Fruit fly (Drosophila melanogaster): ENCODE data around the gene CG32263.

Gene CG32263

DNA sequence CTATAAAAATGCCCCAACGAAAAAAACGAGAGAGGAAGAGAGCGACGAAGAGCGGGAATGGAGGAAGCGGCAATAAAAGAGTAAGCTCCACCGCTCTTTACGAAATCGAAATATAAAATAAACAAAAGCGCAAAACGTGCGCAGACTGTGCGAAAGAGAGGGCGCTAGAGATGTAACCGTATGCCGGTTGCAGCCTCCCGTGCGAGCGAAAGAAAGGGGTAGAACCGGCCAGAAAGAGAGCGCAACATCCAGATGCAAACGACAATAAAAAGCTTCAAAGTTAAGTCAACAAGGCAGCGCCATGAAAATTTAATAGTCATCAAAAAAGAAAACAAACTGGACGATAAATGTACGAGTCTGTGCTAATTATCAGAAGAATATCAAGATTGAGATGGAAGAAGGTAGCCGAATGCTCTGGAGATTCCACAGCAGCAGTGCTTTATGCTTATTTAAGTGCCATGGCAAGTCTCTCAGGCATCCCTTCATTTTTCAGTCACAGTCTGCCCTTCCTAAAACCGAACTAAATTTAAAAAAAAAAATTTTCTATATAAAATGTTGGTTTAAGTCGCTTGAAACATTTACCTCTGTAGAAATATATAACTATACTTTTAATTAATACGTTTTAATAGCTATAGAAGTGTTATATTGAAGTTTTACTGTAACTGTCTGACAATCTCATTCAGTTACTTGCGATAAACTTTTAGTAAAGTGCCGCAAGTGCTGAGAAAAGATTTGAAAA lies 45.0 kb downstream of the CG32263 start (continued):
- TF ChIP-seq dpn (GFP tag; optimal IDR thresholded peaks at IDR 0.05): peak; percentile 3 to 74
- peak; percentile 47 for TF ChIP-seq CG4328 (GFP tag; optimal IDR thresholded peaks at IDR 0.05)
- TF ChIP-seq tup (GFP tag; optimal IDR thresholded peaks at IDR 0.05): no peak
- TF ChIP-seq her (GFP tag; optimal IDR thresholded peaks at IDR 0.05): no peak
- no peak for TF ChIP-seq CG8944 (GFP tag; optimal IDR thresholded peaks at IDR 0.05)
- peak; percentile 23 for TF ChIP-seq CG10462 (GFP tag; optimal IDR thresholded peaks at IDR 0.05)
- TF ChIP-seq dysf (GFP tag; IDR thresholded peaks at IDR 0.05): peak; percentile 78
- TF ChIP-seq GATAe (GFP tag; conservative IDR thresholded peaks at IDR 0.05): no peak
- TF ChIP-seq en (GFP tag; optimal IDR thresholded peaks at IDR 0.05): peak; percentile 19
- TF ChIP-seq CG10209 (GFP tag; optimal IDR thresholded peaks at IDR 0.05): peak; percentile 75
- peak; percentile 35; the same call in 1 of the 2 replicates for TF ChIP-seq Scr (GFP tag; IDR thresholded peaks at IDR 0.05; ENCODE audit: partially characterized antibody)
- TF ChIP-seq Hey (tag; optimal IDR thresholded peaks at IDR 0.05): no peak
- peak; percentile 75 for TF ChIP-seq Ssrp (tag; optimal IDR thresholded peaks at IDR 0.05)
- TF ChIP-seq kah (GFP tag; optimal IDR thresholded peaks at IDR 0.05): no peak
- TF ChIP-seq wor (GFP tag; IDR thresholded peaks at IDR 0.05): peak; percentile 54
- TF ChIP-seq gce (GFP tag; IDR thresholded peaks at IDR 0.05): no peak
- TF ChIP-seq zfh2 (GFP tag; optimal IDR thresholded peaks at IDR 0.05): peak; percentile 38
- TF ChIP-seq gcm (GFP tag; optimal IDR thresholded peaks at IDR 0.05): peak; percentile 49
- peak; percentile 4 for TF ChIP-seq CG4854 (GFP tag; optimal IDR thresholded peaks at IDR 0.05)
- peak; percentile 65 to 87 for TF ChIP-seq bsh (GFP tag; optimal IDR thresholded peaks at IDR 0.05)
- peak; percentile 10 for TF ChIP-seq crc (GFP tag; optimal IDR thresholded peaks at IDR 0.05)
- peak; percentile 60 for TF ChIP-seq wdn (GFP tag; IDR thresholded peaks at IDR 0.05)
- no peak for TF ChIP-seq hkb (optimal IDR thresholded peaks at IDR 0.05)
- TF ChIP-seq hkb (GFP tag; IDR thresholded peaks at IDR 0.05): peak; percentile 64
- TF ChIP-seq CG14667 (GFP tag; IDR thresholded peaks at IDR 0.05): peak; percentile 74
- no peak for TF ChIP-seq ase (GFP tag; IDR thresholded peaks at IDR 0.05)
- TF ChIP-seq ind (GFP tag; optimal IDR thresholded peaks at IDR 0.05): peak; percentile 44

DNA sequence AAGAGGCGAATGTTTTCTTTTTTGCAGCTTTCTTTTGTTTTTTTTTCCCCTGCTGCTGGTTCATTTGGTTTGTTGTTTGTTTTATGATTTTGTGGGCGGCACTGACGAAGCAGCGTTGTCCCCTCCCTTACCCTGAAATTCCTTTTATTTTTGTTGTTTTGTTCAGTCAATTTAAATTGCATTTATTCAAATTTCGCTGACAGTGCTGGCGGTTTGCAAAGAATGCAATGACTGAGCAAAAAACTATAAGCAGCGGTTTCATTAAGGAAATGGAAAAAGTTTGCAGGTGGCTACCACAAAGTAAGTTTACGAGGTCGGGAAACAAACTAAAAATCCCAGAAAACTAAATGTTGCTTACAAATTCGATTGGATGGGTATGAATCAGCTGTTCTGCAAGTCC lies 46.6 kb downstream of the CG32263 start:
- TF ChIP-seq CG3163 (GFP tag; optimal IDR thresholded peaks at IDR 0.05) (no peak), ap (GFP tag; IDR thresholded peaks at IDR 0.05) (no peak), dati (GFP tag; IDR thresholded peaks at IDR 0.05) (no peak), hth (optimal IDR thresholded peaks at IDR 0.05) (no peak), ato (GFP tag; IDR thresholded peaks at IDR 0.05; ENCODE audit: partially characterized antibody) (no peak), pb (GFP tag; optimal IDR thresholded peaks at IDR 0.05) (no peak), Mad (GFP tag; optimal IDR thresholded peaks at IDR 0.05) (no peak), CG14667 (GFP tag; IDR thresholded peaks at IDR 0.05) (no peak), jigr1 (GFP tag; IDR thresholded peaks at IDR 0.05) (no peak), dmrt11E (tag; optimal IDR thresholded peaks at IDR 0.05) (no peak), CG9932 (GFP tag; IDR thresholded peaks at IDR 0.05) (no peak), CG10979 (tag; optimal IDR thresholded peaks at IDR 0.05) (no peak), B-H1 (GFP tag; IDR thresholded peaks at IDR 0.05) (no peak), Hr39 (optimal IDR thresholded peaks at IDR 0.05) (no peak), Hr51 (GFP tag; optimal IDR thresholded peaks at IDR 0.05) (no peak), BtbVII (GFP tag; optimal IDR thresholded peaks at IDR 0.05) (no peak), GATAe (GFP tag; conservative IDR thresholded peaks at IDR 0.05) (no peak), CkIIα-i1 (GFP tag; IDR thresholded peaks at IDR 0.05) (no peak), CG34224 (GFP tag; IDR thresholded peaks at IDR 0.05; ENCODE audit: partially characterized antibody) (no peak)

Data from whole organism, embryonic.